Fruit fly (Drosophila melanogaster) whole organism, embryonic: ENCODE data around the gene CG14694.

Source experiments
- Abd-B ChIP-seq: fragments of 200-800 bp; sonication (Bioruptor generic); optimal IDR thresholded peaks from 2 replicates; lab custom pipeline; 2018; ENCODE audit warnings: missing biosample characterization, mild to moderate bottlenecking, missing genetic modification characterization, moderate library complexity
- Aef1 ChIP-seq: fragments of 200-800 bp; sonication (Bioruptor generic); IDR thresholded peaks from 3 replicates; pipeline ENCODE4 v1.3.6; 2022; ENCODE audit warnings: missing biosample characterization, missing genetic modification characterization
- Asciz ChIP-seq: fragments of 200-800 bp; sonication (Bioruptor generic); optimal IDR thresholded peaks from 2 replicates; lab custom pipeline; 2017; ENCODE audit warnings: missing biosample characterization, mild to moderate bottlenecking, missing genetic modification characterization, missing genetic modification reagents
- Awh ChIP-seq: fragments of 200-800 bp; sonication (Bioruptor generic); IDR thresholded peaks from 2 replicates; pipeline ENCODE4, ENCODE4 v1.3.6; 2022; ENCODE audit warnings: missing biosample characterization, missing genetic modification characterization
- CG10274 ChIP-seq: fragments of 200-800 bp; sonication (Bioruptor generic); optimal IDR thresholded peaks from 3 replicates; lab custom pipeline; 2017; ENCODE audit warnings: missing biosample characterization, mild to moderate bottlenecking, missing genetic modification characterization
- CG10462 ChIP-seq: fragments of 200-800 bp; sonication (Bioruptor generic); optimal IDR thresholded peaks from 2 replicates; lab custom pipeline; 2016; ENCODE audit warnings: missing biosample characterization, missing genetic modification characterization
- CG10543 ChIP-seq: fragments of 200-800 bp; sonication (Bioruptor generic); optimal IDR thresholded peaks from 3 replicates; lab custom pipeline; 2017; ENCODE audit warnings: missing biosample characterization, mild to moderate bottlenecking, missing genetic modification characterization, moderate library complexity
- CG10565 ChIP-seq: fragments of 200-800 bp; sonication (Bioruptor generic); optimal IDR thresholded peaks from 3 replicates; lab custom pipeline; 2016; ENCODE audit warnings: missing biosample characterization, mild to moderate bottlenecking, missing genetic modification characterization
- CG12391 ChIP-seq: fragments of 200-800 bp; sonication (Bioruptor generic); optimal IDR thresholded peaks from 3 replicates; lab custom pipeline; 2018; ENCODE audit warnings: missing biosample characterization, mild to moderate bottlenecking, missing genetic modification characterization, moderate library complexity
- CG14710 ChIP-seq: fragments of 200-800 bp; sonication (Bioruptor generic); optimal IDR thresholded peaks from 3 replicates; lab custom pipeline; 2019; ENCODE audit warnings: missing biosample characterization, mild to moderate bottlenecking, missing genetic modification characterization, moderate library complexity
- CG15073 ChIP-seq: fragments of 200-800 bp; sonication (Bioruptor generic); optimal IDR thresholded peaks from 2 replicates; lab custom pipeline; 2016; ENCODE audit warnings: missing biosample characterization, missing genetic modification characterization
- CG16815 ChIP-seq: fragments of 200-800 bp; sonication (Bioruptor generic); optimal IDR thresholded peaks from 3 replicates; lab custom pipeline; 2017; ENCODE audit warnings: missing biosample characterization, mild to moderate bottlenecking, missing genetic modification characterization
- CG2875 ChIP-seq: fragments of 200-800 bp; sonication (Bioruptor generic); optimal IDR thresholded peaks from 2 replicates; lab custom pipeline; 2017; ENCODE audit warnings: missing biosample characterization, mild to moderate bottlenecking, missing genetic modification characterization, missing genetic modification reagents
- CG30403 ChIP-seq: fragments of 200-800 bp; sonication (Bioruptor generic); optimal IDR thresholded peaks from 3 replicates; lab custom pipeline; 2016; ENCODE audit warnings: missing biosample characterization, missing genetic modification characterization
- CG31365 ChIP-seq: fragments of 200-800 bp; sonication (Bioruptor generic); optimal IDR thresholded peaks from 2 replicates; lab custom pipeline; 2018; ENCODE audit warnings: missing biosample characterization, mild to moderate bottlenecking, missing genetic modification characterization
- CG32532 ChIP-seq: fragments of 200-800 bp; sonication (Bioruptor generic); IDR thresholded peaks from 2 replicates; pipeline ENCODE4 v1.3.6; 2022; ENCODE audit warnings: missing biosample characterization, missing genetic modification characterization
- CG3726 ChIP-seq: fragments of 200-800 bp; sonication (Bioruptor generic); IDR thresholded peaks from 3 replicates; pipeline ENCODE4, ENCODE4 v1.3.6; 2022; ENCODE audit warnings: missing biosample characterization, missing genetic modification characterization
- CG3847 ChIP-seq: fragments of 200-800 bp; sonication (Bioruptor generic); IDR thresholded peaks from 2 replicates; pipeline ENCODE4 v1.3.6; 2022; ENCODE audit warnings: missing biosample characterization, missing genetic modification characterization
- CG4424 ChIP-seq: fragments of 200-800 bp; sonication (Bioruptor generic); optimal IDR thresholded peaks from 3 replicates; lab custom pipeline; 2016; ENCODE audit warnings: missing biosample characterization, missing genetic modification characterization
- CG6175 ChIP-seq: fragments of 200-800 bp; sonication (Bioruptor generic); IDR thresholded peaks from 3 replicates; pipeline ENCODE4 v1.3.6; 2022; ENCODE audit warnings: missing biosample characterization, missing genetic modification characterization
- CG7839 ChIP-seq: fragments of 200-800 bp; sonication (Bioruptor generic); optimal IDR thresholded peaks from 3 replicates; lab custom pipeline; 2018; ENCODE audit warnings: missing biosample characterization, mild to moderate bottlenecking, missing genetic modification characterization, moderate library complexity
- CG8944 ChIP-seq: fragments of 200-800 bp; sonication (Bioruptor generic); optimal IDR thresholded peaks from 3 replicates; lab custom pipeline; 2016; ENCODE audit warnings: missing biosample characterization, missing genetic modification characterization
- CG9609 ChIP-seq: fragments of 200-800 bp; sonication (Bioruptor generic); optimal IDR thresholded peaks from 3 replicates; lab custom pipeline; 2016; ENCODE audit warnings: missing biosample characterization, missing genetic modification characterization
- Dek ChIP-seq: fragments of 200-800 bp; sonication (Bioruptor generic); optimal IDR thresholded peaks from 3 replicates; lab custom pipeline; 2019; ENCODE audit warnings: missing biosample characterization, mild to moderate bottlenecking, missing genetic modification characterization, moderate library complexity
- Dip2 ChIP-seq: fragments of 200-800 bp; sonication (Bioruptor generic); IDR thresholded peaks from 2 replicates; pipeline ENCODE4 v1.3.6; 2022; ENCODE audit warnings: missing biosample characterization, missing genetic modification characterization
- GATAe ChIP-seq: fragments of 200-800 bp; sonication (Bioruptor generic); conservative IDR thresholded peaks from 2 replicates; pipeline ENCODE4 v1.3.6; 2022; ENCODE audit warnings: missing biosample characterization, missing genetic modification characterization
- PHDP ChIP-seq: fragments of 200-800 bp; sonication (Bioruptor generic); optimal IDR thresholded peaks from 3 replicates; lab custom pipeline; 2018; ENCODE audit warnings: missing biosample characterization, mild to moderate bottlenecking, missing genetic modification characterization, moderate library complexity
- Poxn ChIP-seq: fragments of 200-800 bp; sonication (Bioruptor generic); IDR thresholded peaks from 2 replicates; pipeline ENCODE4 v1.3.6; 2022; ENCODE audit warnings: missing biosample characterization, missing genetic modification characterization
- Sry-δ ChIP-seq: fragments of 200-800 bp; sonication (Bioruptor generic); optimal IDR thresholded peaks from 2 replicates; lab custom pipeline; 2016; ENCODE audit warnings: missing biosample characterization, missing genetic modification characterization
- bab2 ChIP-seq: fragments of 200-800 bp; sonication (Bioruptor generic); optimal IDR thresholded peaks from 2 replicates; lab custom pipeline; 2016; ENCODE audit warnings: missing biosample characterization, missing genetic modification characterization
- cad ChIP-seq: fragments of >200 bp; optimal IDR thresholded peaks from 2 replicates; lab custom pipeline; 2017; ENCODE audit warnings: missing biosample characterization, missing genetic modification characterization
- crol ChIP-seq: fragments of 200-800 bp; sonication (Bioruptor generic); IDR thresholded peaks from 2 replicates; pipeline ENCODE4 v1.3.6; 2022; ENCODE audit warnings: missing biosample characterization, missing genetic modification characterization
- cwo ChIP-seq: fragments of 200-800 bp; sonication (Bioruptor generic); optimal IDR thresholded peaks from 3 replicates; lab custom pipeline; 2017; ENCODE audit warnings: missing biosample characterization, missing genetic modification characterization, mild to moderate bottlenecking, moderate library complexity, missing genetic modification reagents
- dm ChIP-seq: fragments of 200-800 bp; sonication (Bioruptor generic); optimal IDR thresholded peaks from 3 replicates; lab custom pipeline; 2016; ENCODE audit warnings: missing biosample characterization, missing genetic modification characterization
- esg ChIP-seq: fragments of 200-800 bp; sonication (Bioruptor generic); conservative IDR thresholded peaks from 2 replicates; pipeline ENCODE4 v1.3.6; 2022; ENCODE audit warnings: missing biosample characterization, missing genetic modification characterization
- fd96Cb ChIP-seq: fragments of 200-800 bp; sonication (Bioruptor generic); optimal IDR thresholded peaks from 2 replicates; lab custom pipeline; 2018; ENCODE audit warnings: missing biosample characterization, mild to moderate bottlenecking, missing genetic modification characterization, moderate library complexity
- fru ChIP-seq: fragments of >200 bp; optimal IDR thresholded peaks from 2 replicates; lab custom pipeline; 2017
- gcm ChIP-seq: fragments of 200-800 bp; sonication (Bioruptor generic); optimal IDR thresholded peaks from 2 replicates; lab custom pipeline; 2019; ENCODE audit warnings: missing biosample characterization, mild to moderate bottlenecking, missing genetic modification characterization, moderate library complexity
- insv ChIP-seq, 2 experiments: fragments of 200-800 bp; sonication (Bioruptor generic); optimal IDR thresholded peaks; 3 replicates each; lab custom pipeline; 2016 to 2018; ENCODE audit warnings: missing biosample characterization in 2 of 2, missing genetic modification characterization in 2 of 2
- jing ChIP-seq: fragments of 200-800 bp; sonication (Bioruptor generic); optimal IDR thresholded peaks from 2 replicates; lab custom pipeline; 2018; ENCODE audit warnings: missing biosample characterization, mild to moderate bottlenecking, missing genetic modification characterization
- kah ChIP-seq: fragments of 200-800 bp; sonication (Bioruptor generic); optimal IDR thresholded peaks from 2 replicates; lab custom pipeline; 2018; ENCODE audit warnings: missing biosample characterization, mild to moderate bottlenecking, missing genetic modification characterization
- mirr ChIP-seq: fragments of 200-800 bp; sonication (Bioruptor generic); optimal IDR thresholded peaks from 3 replicates; lab custom pipeline; 2018; ENCODE audit warnings: missing biosample characterization, mild to moderate bottlenecking, missing genetic modification characterization
- oc ChIP-seq: fragments of 200-800 bp; sonication (Bioruptor generic); optimal IDR thresholded peaks from 2 replicates; lab custom pipeline; 2018; ENCODE audit warnings: missing biosample characterization, mild to moderate bottlenecking, missing genetic modification characterization, moderate library complexity
- otp ChIP-seq: fragments of 200-800 bp; sonication (Bioruptor generic); IDR thresholded peaks from 3 replicates; pipeline ENCODE4, ENCODE4 v1.3.6; 2022; ENCODE audit warnings: missing biosample characterization, missing genetic modification characterization
- ranshi ChIP-seq: fragments of 200-800 bp; sonication (Bioruptor generic); IDR thresholded peaks from 2 replicates; pipeline ENCODE4 v1.3.6; 2022; ENCODE audit warnings: missing biosample characterization, missing genetic modification characterization
- repo ChIP-seq: fragments of 200-800 bp; sonication (Bioruptor generic); optimal IDR thresholded peaks from 2 replicates; lab custom pipeline; 2016; ENCODE audit warnings: missing biosample characterization, missing genetic modification characterization
- scrt ChIP-seq: fragments of 200-800 bp; sonication (Bioruptor generic); optimal IDR thresholded peaks from 2 replicates; lab custom pipeline; 2018; ENCODE audit warnings: missing biosample characterization, mild to moderate bottlenecking, missing genetic modification characterization, moderate library complexity
- seq ChIP-seq: fragments of 200-800 bp; sonication (Bioruptor generic); IDR thresholded peaks from 2 replicates; pipeline ENCODE4 v1.3.6; 2022; ENCODE audit warnings: missing biosample characterization, missing genetic modification characterization
- stc ChIP-seq: fragments of 200-800 bp; sonication (Bioruptor generic); IDR thresholded peaks from 2 replicates; pipeline ENCODE4 v1.3.6; 2022; ENCODE audit warnings: missing biosample characterization, missing genetic modification characterization
- toy ChIP-seq: fragments of 200-800 bp; sonication (Bioruptor generic); IDR thresholded peaks from 2 replicates; pipeline ENCODE4 v1.3.6; 2022; ENCODE audit warnings: missing biosample characterization, missing genetic modification characterization
- vfl ChIP-seq: fragments of 200-800 bp; sonication (Bioruptor generic); optimal IDR thresholded peaks from 2 replicates; lab custom pipeline; 2016; ENCODE audit warnings: missing biosample characterization, missing genetic modification characterization
- wdn ChIP-seq: fragments of 200-800 bp; sonication (Bioruptor generic); IDR thresholded peaks from 2 replicates; pipeline ENCODE4 v1.3.6; 2022; ENCODE audit warnings: missing biosample characterization, missing genetic modification characterization

The CG14694 gene

DNA sequence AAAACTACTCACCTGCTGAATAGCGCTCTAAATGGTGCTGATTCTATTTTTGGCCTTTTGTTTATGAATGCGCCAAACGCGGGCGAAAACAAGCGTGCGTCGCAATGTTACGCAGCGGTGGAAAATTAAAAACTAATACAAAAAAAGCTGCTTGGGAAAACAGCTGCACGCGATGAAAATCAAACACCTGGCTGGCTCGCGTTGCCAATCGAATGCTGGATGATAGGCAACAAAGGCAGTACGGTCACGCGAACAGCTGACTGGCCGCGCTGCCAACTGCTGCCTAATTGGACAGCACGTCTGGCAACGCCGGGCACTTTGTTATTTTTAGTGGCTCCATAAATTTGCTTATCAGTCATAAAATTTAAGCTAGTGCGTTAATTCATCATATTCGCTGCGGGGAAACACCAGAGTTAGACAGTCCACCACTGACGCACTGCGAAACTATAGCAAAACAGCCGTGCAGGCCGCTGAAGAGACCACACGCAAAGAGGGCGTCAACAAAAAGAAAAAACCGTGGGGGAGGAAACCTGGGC lies 8.9 kb upstream of the CG14694 start, which contains the start of the genes SelR and Tsp86D (continued):
- TF ChIP-seq Asciz, result peak; percentile 1
- peak; percentile 77 for TF ChIP-seq CG3847
- no peak for TF ChIP-seq wdn (GFP tag; lab: Robert Waterston, UW)
- TF ChIP-seq CG8944 (GFP tag; lab: Kevin White, UChicago), result no peak
- TF ChIP-seq ranshi (GFP tag; lab: Robert Waterston, UW), result no peak
- TF ChIP-seq CG6175 (GFP tag; lab: Robert Waterston, UW), result no peak
- no peak; the same call in 1 of the 2 replicates for TF ChIP-seq Awh
- no peak for TF ChIP-seq Poxn (GFP tag; lab: Robert Waterston, UW)
- TF ChIP-seq cad, result peak; percentile 74
- no peak for TF ChIP-seq seq
- TF ChIP-seq toy (GFP tag; lab: Robert Waterston, UW), result no peak
- peak; percentile 57; the same call in 1 of the 2 replicates for TF ChIP-seq CG32532
- no peak for TF ChIP-seq crol (GFP tag; lab: Robert Waterston, UW)
- TF ChIP-seq repo, result peak; percentile 51
- no peak for TF ChIP-seq bab2 (GFP tag; lab: Kevin White, UChicago)
- TF ChIP-seq CG10565 (GFP tag; lab: Kevin White, UChicago), result no peak
- TF ChIP-seq vfl, result no peak
- no peak for TF ChIP-seq CG10462
- TF ChIP-seq CG12391 (tag; lab: Kevin White, UChicago), result peak; percentile 33
- peak; percentile 47 for TF ChIP-seq cwo (GFP tag; lab: Kevin White, UChicago)
- TF ChIP-seq CG30403 (GFP tag; lab: Kevin White, UChicago), result no peak
- TF ChIP-seq esg, result no peak
- no peak for TF ChIP-seq stc (GFP tag; lab: Robert Waterston, UW)
- no peak; the same call in 1 of the 2 replicates for TF ChIP-seq GATAe (GFP tag; lab: Robert Waterston, UW)
- TF ChIP-seq CG3726 (GFP tag; lab: Robert Waterston, UW), result no peak
- TF ChIP-seq gcm (GFP tag; lab: Kevin White, UChicago), result peak; percentile 66
- peak; percentile 61; the same call in 1 of the 3 replicates for TF ChIP-seq otp (GFP tag; lab: Robert Waterston, UW)
- TF ChIP-seq Abd-B (GFP tag; lab: Kevin White, UChicago), result peak; percentile 80
- TF ChIP-seq fd96Cb (tag; lab: Kevin White, UChicago), result no peak
- TF ChIP-seq CG10543, result peak; percentile 67
- no peak for TF ChIP-seq CG2875 (GFP tag; lab: Kevin White, UChicago)
- TF ChIP-seq mirr, result peak; percentile 82
- peak; percentile 78 for TF ChIP-seq kah (GFP tag; lab: Kevin White, UChicago)
- no peak for TF ChIP-seq CG4424 (GFP tag; lab: Kevin White, UChicago)
- peak; percentile 69 for TF ChIP-seq Sry-δ (GFP tag; lab: Kevin White, UChicago)
- TF ChIP-seq CG15073 (GFP tag; lab: Kevin White, UChicago), result no peak
- TF ChIP-seq Dip2 (GFP tag; lab: Robert Waterston, UW), result no peak
- peak; percentile 75 for TF ChIP-seq dm (GFP tag; lab: Kevin White, UChicago)
- TF ChIP-seq insv (GFP tag; optimal IDR thresholded peaks at IDR 0.05; lab: Kevin White, UChicago), result peak in 1 of 2 experiments; percentile 35
- TF ChIP-seq CG14710 (tag; lab: Kevin White, UChicago), result peak; percentile 65
- no peak for TF ChIP-seq CG9609 (GFP tag; lab: Kevin White, UChicago)
- TF ChIP-seq CG10274 (GFP tag; lab: Kevin White, UChicago), result no peak
- TF ChIP-seq CG16815 (GFP tag; lab: Kevin White, UChicago), result no peak
- no peak for TF ChIP-seq jing (GFP tag; lab: Kevin White, UChicago)
- TF ChIP-seq CG7839 (tag; lab: Kevin White, UChicago), result peak; percentile 39
- TF ChIP-seq PHDP (tag; lab: Kevin White, UChicago), result peak; percentile 65
- TF ChIP-seq scrt (GFP tag; lab: Kevin White, UChicago), result peak; percentile 45
- TF ChIP-seq CG31365 (tag; lab: Kevin White, UChicago), result peak; percentile 5
- peak; percentile 3 for TF ChIP-seq Dek (tag; lab: Kevin White, UChicago)
- TF ChIP-seq Aef1 (GFP tag; lab: Robert Waterston, UW), result no peak
- no peak for TF ChIP-seq fru (lab: Kevin White, UChicago)
- TF ChIP-seq oc (tag; lab: Kevin White, UChicago), result peak; percentile 11
